Worm (Caenorhabditis elegans): Measurements from ENCODE around the gene M01F1.4.

DNA sequence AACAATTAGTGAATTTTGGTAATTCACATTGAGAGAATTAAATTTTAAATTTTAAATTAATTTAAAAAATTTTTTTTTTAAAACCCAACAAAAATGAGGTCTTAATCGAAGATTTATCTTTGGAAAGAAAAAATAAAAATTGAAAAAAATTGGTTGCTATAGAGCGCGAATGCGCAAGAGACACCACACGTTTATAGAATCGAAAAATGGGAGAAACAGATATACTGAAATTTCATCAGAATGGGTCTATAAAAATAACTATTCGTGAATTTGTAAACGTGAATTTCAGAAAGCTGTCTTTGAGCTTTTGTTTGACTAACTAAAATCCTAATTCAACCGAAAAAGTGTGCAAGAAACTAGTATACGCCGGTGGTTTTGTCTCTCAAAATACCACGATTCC is 30.6 kb upstream of the M01F1.4 start:
- no peak for TF ChIP-seq ama-1 (optimal IDR thresholded peaks at IDR 0.05)
- TF ChIP-seq ama-1 (GFP tag; optimal IDR thresholded peaks at IDR 0.05), result no peak
- TF ChIP-seq cebp-2 (GFP tag; IDR thresholded peaks at IDR 0.05), result no peak
- TF ChIP-seq B0336.3 (GFP tag; IDR thresholded peaks at IDR 0.05), result no peak
- no peak for TF ChIP-seq bed-1 (GFP tag; IDR thresholded peaks at IDR 0.05)
- TF ChIP-seq lin-26 (GFP tag; IDR thresholded peaks at IDR 0.05), result no peak
- TF ChIP-seq ceh-79 (tag; optimal IDR thresholded peaks at IDR 0.05), result no peak
